Fruit fly (Drosophila melanogaster): ENCODE results near the gene CG33169.

dm6 chr3L:22909325-22909904 lies 45.8 kb downstream of the CG33169 start:
- TF ChIP-seq Ets98B (GFP tag; IDR thresholded peaks at IDR 0.05) (no peak), EcR (GFP tag; optimal IDR thresholded peaks at IDR 0.05) (no peak), rn (GFP tag; IDR thresholded peaks at IDR 0.05) (no peak), CG15710 (tag; optimal IDR thresholded peaks at IDR 0.05) (no peak), CG32121 (GFP tag; IDR thresholded peaks at IDR 0.05) (no peak), CG8301 (tag; optimal IDR thresholded peaks at IDR 0.05) (no peak), Pif1B (GFP tag; optimal IDR thresholded peaks at IDR 0.05) (no peak), CG14655 (GFP tag; optimal IDR thresholded peaks at IDR 0.05) (no peak), gl (tag; optimal IDR thresholded peaks at IDR 0.05) (no peak), CG8159 (tag; optimal IDR thresholded peaks at IDR 0.05) (no peak), CG13204 (GFP tag; optimal IDR thresholded peaks at IDR 0.05) (no peak), CG34367 (tag; optimal IDR thresholded peaks at IDR 0.05) (no peak), CG10348 (GFP tag; IDR thresholded peaks at IDR 0.05) (no peak)

Data from whole organism, pupa.